Worm (Caenorhabditis elegans) whole organism, L2 larva: Measurements from ENCODE around the gene F48B9.3.
A peak's percentile ranks its signal among the peaks of the same experiment; 100 is the strongest.

ENCODE experiments used
- blmp-1 ChIP-seq: sonication (generic microtip); optimal IDR thresholded peaks from 2 replicates; lab custom pipeline; 2017; ENCODE audit warnings: missing genetic modification characterization, mild to moderate bottlenecking, missing compliant biosample characterization, antibody characterized with exemption, moderate library complexity; ENCODE audit not compliant: insufficient read depth
- egl-27 ChIP-seq: sonication (generic microtip); optimal IDR thresholded peaks from 3 replicates; lab custom pipeline; 2017; ENCODE audit warnings: missing biosample characterization, missing genetic modification reagents, missing genetic modification characterization
- lin-13 ChIP-seq: fragments of 150-350 bp; optimal IDR thresholded peaks from 2 replicates; lab custom pipeline; 2014; ENCODE audit warnings: missing biosample characterization, missing genetic modification reagents, missing genetic modification characterization
- lsy-2 ChIP-seq, 2 experiments: fragments of 150-350 bp in 1 of 2; sonication (generic microtip) in 1 of 2; optimal IDR thresholded peaks; 2 replicates each; lab custom pipeline; 2014 to 2017; ENCODE audit warnings: missing biosample characterization in 2 of 2, missing genetic modification characterization in 2 of 2
- mab-5 ChIP-seq: fragments of 150-350 bp; optimal IDR thresholded peaks from 2 replicates; lab custom pipeline; 2014; ENCODE audit warnings: missing biosample characterization, missing genetic modification characterization
- unc-62 ChIP-seq: fragments of 150-350 bp; optimal IDR thresholded peaks from 2 replicates; lab custom pipeline; 2014; ENCODE audit warnings: missing biosample characterization, missing genetic modification reagents, missing genetic modification characterization

ce11 chrX:2214454-2214853, 49.6 kb downstream of the F48B9.3 start:
- TF ChIP-seq unc-62 (GFP tag; lab: Kevin White, UChicago) (no peak), lin-13 (GFP tag; lab: Kevin White, UChicago) (no peak), lsy-2 (tag; optimal IDR thresholded peaks at IDR 0.05; lab: Kevin White, UChicago) (no peak), blmp-1 (tag; lab: Kevin White, UChicago) (peak; percentile 8), mab-5 (tag; lab: Kevin White, UChicago) (no peak), egl-27 (tag; lab: Kevin White, UChicago) (no peak)
